Worm (Caenorhabditis elegans) whole organism, mixed stage, embryonic: ENCODE results near the gene cho-1.

Experiments
- bed-3 ChIP-seq: fragments of 200-800 bp; sonication (Bioruptor generic); optimal IDR thresholded peaks from 3 replicates; lab custom pipeline; 2018; ENCODE audit warnings: mild to moderate bottlenecking, missing genetic modification characterization, moderate library complexity, missing compliant biosample characterization
- blmp-1 ChIP-seq: fragments of 150-350 bp; optimal IDR thresholded peaks from 2 replicates; lab custom pipeline; 2014; ENCODE audit warnings: missing biosample characterization, missing genetic modification characterization
- ceh-43 ChIP-seq: fragments of 200-800 bp; sonication (Bioruptor generic); optimal IDR thresholded peaks from 2 replicates; lab custom pipeline; 2018; ENCODE audit warnings: mild to moderate bottlenecking, missing genetic modification characterization, moderate library complexity, missing compliant biosample characterization
- ceh-83 ChIP-seq: fragments of 200-800 bp; sonication (Bioruptor generic); optimal IDR thresholded peaks from 2 replicates; lab custom pipeline; 2018; ENCODE audit warnings: mild to moderate bottlenecking, missing genetic modification characterization, missing compliant biosample characterization
- ces-1 ChIP-seq: fragments of 150-350 bp; optimal IDR thresholded peaks from 2 replicates; lab custom pipeline; 2014; ENCODE audit warnings: missing biosample characterization, missing genetic modification reagents, missing genetic modification characterization
- cnd-1 ChIP-seq: fragments of 200-800 bp; sonication (Bioruptor generic); optimal IDR thresholded peaks from 2 replicates; lab custom pipeline; 2018; ENCODE audit warnings: mild to moderate bottlenecking, missing genetic modification characterization, missing compliant biosample characterization
- drap-1 ChIP-seq: fragments of 200-800 bp; sonication (Bioruptor generic); optimal IDR thresholded peaks from 3 replicates; lab custom pipeline; 2018; ENCODE audit warnings: mild to moderate bottlenecking, missing genetic modification characterization, missing compliant biosample characterization
- elt-1 ChIP-seq: sonication (generic microtip); optimal IDR thresholded peaks from 2 replicates; lab custom pipeline; 2017; ENCODE audit warnings: missing genetic modification characterization, mild to moderate bottlenecking, missing compliant biosample characterization, antibody characterized with exemption, moderate library complexity, borderline replicate concordance; ENCODE audit not compliant: insufficient read depth
- elt-3 ChIP-seq: fragments of 150-350 bp; optimal IDR thresholded peaks from 2 replicates; lab custom pipeline; 2014; ENCODE audit warnings: missing biosample characterization, missing genetic modification characterization
- flh-1 ChIP-seq: fragments of 200-800 bp; sonication (Bioruptor generic); optimal IDR thresholded peaks from 2 replicates; lab custom pipeline; 2018; ENCODE audit warnings: mild to moderate bottlenecking, missing genetic modification characterization, moderate library complexity, missing compliant biosample characterization
- ham-2 ChIP-seq: fragments of 200-800 bp; sonication (Bioruptor generic); optimal IDR thresholded peaks from 2 replicates; lab custom pipeline; 2018; ENCODE audit warnings: mild to moderate bottlenecking, missing genetic modification characterization, missing compliant biosample characterization
- hlh-1 ChIP-seq: fragments of 150-350 bp; optimal IDR thresholded peaks from 2 replicates; lab custom pipeline; 2014; ENCODE audit warnings: missing biosample characterization, missing genetic modification reagents, missing genetic modification characterization
- lin-13 ChIP-seq: fragments of 150-350 bp; optimal IDR thresholded peaks from 2 replicates; lab custom pipeline; 2014; ENCODE audit warnings: missing biosample characterization, missing genetic modification characterization
- lin-32 ChIP-seq: fragments of 200-800 bp; sonication (Bioruptor generic); optimal IDR thresholded peaks from 2 replicates; lab custom pipeline; 2018; ENCODE audit warnings: mild to moderate bottlenecking, missing genetic modification characterization, missing compliant biosample characterization
- lsy-2 ChIP-seq: fragments of 150-350 bp; optimal IDR thresholded peaks from 2 replicates; lab custom pipeline; 2014; ENCODE audit warnings: missing biosample characterization, missing genetic modification characterization
- mab-5 ChIP-seq: fragments of 150-350 bp; optimal IDR thresholded peaks from 2 replicates; lab custom pipeline; 2014; ENCODE audit warnings: missing biosample characterization, missing genetic modification characterization
- mep-1 ChIP-seq: fragments of 150-350 bp; optimal IDR thresholded peaks from 2 replicates; lab custom pipeline; 2017; ENCODE audit warnings: missing biosample characterization, missing genetic modification reagents, missing genetic modification characterization, inconsistent platforms
- mls-2 ChIP-seq: sonication (generic microtip); optimal IDR thresholded peaks from 2 replicates; lab custom pipeline; 2016; ENCODE audit warnings: mild to moderate bottlenecking, missing genetic modification characterization, moderate library complexity, missing compliant biosample characterization
- nhr-12 ChIP-seq: fragments of 150-350 bp; optimal IDR thresholded peaks from 2 replicates; lab custom pipeline; 2014; ENCODE audit warnings: missing biosample characterization, missing genetic modification characterization
- nhr-2 ChIP-seq: fragments of 150-350 bp; optimal IDR thresholded peaks from 2 replicates; lab custom pipeline; 2014; ENCODE audit warnings: missing biosample characterization, missing genetic modification characterization
- nhr-237 ChIP-seq: fragments of 150-350 bp; optimal IDR thresholded peaks from 2 replicates; lab custom pipeline; 2014; ENCODE audit warnings: missing biosample characterization, missing genetic modification characterization
- nhr-76 ChIP-seq: sonication (generic microtip); optimal IDR thresholded peaks from 2 replicates; lab custom pipeline; 2017; ENCODE audit warnings: missing biosample characterization, missing genetic modification characterization
- snpc-4 ChIP-seq: fragments of 150-350 bp; optimal IDR thresholded peaks from 2 replicates; lab custom pipeline; 2014; ENCODE audit warnings: missing biosample characterization, missing genetic modification characterization
- sptf-1 ChIP-seq: sonication (generic microtip); optimal IDR thresholded peaks from 2 replicates; lab custom pipeline; 2017; ENCODE audit warnings: mild to moderate bottlenecking, missing genetic modification characterization, moderate library complexity, missing compliant biosample characterization
- tbx-8 ChIP-seq: fragments of 200-800 bp; sonication (Bioruptor generic); optimal IDR thresholded peaks from 2 replicates; lab custom pipeline; 2018; ENCODE audit warnings: mild to moderate bottlenecking, missing genetic modification characterization, moderate library complexity, missing compliant biosample characterization
- unc-120 ChIP-seq: sonication (generic microtip); optimal IDR thresholded peaks from 2 replicates; lab custom pipeline; 2017; ENCODE audit warnings: missing genetic modification characterization, missing compliant biosample characterization; ENCODE audit not compliant: poor library complexity, severe bottlenecking
- unc-39 ChIP-seq: fragments of 150-350 bp; optimal IDR thresholded peaks from 2 replicates; lab custom pipeline; 2014; ENCODE audit warnings: missing biosample characterization, missing genetic modification characterization
- unc-62 ChIP-seq: fragments of 150-350 bp; optimal IDR thresholded peaks from 2 replicates; lab custom pipeline; 2014; ENCODE audit warnings: missing biosample characterization, missing genetic modification reagents, missing genetic modification characterization
- zip-8 ChIP-seq: fragments of 150-350 bp; optimal IDR thresholded peaks from 2 replicates; lab custom pipeline; 2014; ENCODE audit warnings: missing biosample characterization, missing genetic modification characterization
- ztf-11 ChIP-seq: fragments of 150-350 bp; optimal IDR thresholded peaks from 2 replicates; lab custom pipeline; 2014; ENCODE audit warnings: missing biosample characterization, missing genetic modification characterization

cho-1 gene

ce11 chrIV:13250243-13250642 lies 35.9 kb upstream of the cho-1 start:
- TF ChIP-seq nhr-76 (tag; lab: Kevin White, UChicago) (no peak), cnd-1 (no peak), mep-1 (tag; lab: Kevin White, UChicago) (no peak), blmp-1 (tag; lab: Kevin White, UChicago) (no peak), hlh-1 (tag; lab: Kevin White, UChicago) (no peak), nhr-237 (tag; lab: Kevin White, UChicago) (no peak), ztf-11 (tag; lab: Kevin White, UChicago) (no peak), lin-13 (tag; lab: Kevin White, UChicago) (no peak), flh-1 (GFP tag; lab: Kevin White, UChicago) (no peak), elt-1 (tag; lab: Kevin White, UChicago) (no peak), nhr-12 (tag; lab: Kevin White, UChicago) (no peak), ham-2 (GFP tag; lab: Kevin White, UChicago) (no peak), ces-1 (GFP tag; lab: Kevin White, UChicago) (no peak), bed-3 (no peak), lsy-2 (tag; lab: Kevin White, UChicago) (no peak)

DNA sequence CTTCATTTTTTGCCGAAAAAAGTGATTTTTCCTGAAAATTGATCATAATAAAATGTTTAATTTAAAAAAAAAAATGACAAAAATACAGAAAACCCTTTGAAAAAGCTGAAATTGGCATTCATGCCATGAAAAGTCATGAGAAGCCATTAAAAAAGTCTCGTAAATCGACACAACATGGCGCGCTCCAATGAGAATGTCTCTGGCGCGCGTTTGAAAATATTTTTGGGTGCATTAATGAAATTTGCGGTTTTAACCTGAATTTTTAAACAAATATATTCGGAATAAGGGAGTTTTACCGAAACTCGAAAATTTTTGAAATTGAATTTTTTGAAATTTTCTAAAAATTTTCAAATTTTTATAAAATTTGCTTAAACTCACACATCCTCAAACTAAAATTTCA lies 33.4 kb upstream of the cho-1 start:
- TF ChIP-seq lin-32 (GFP tag; lab: Kevin White, UChicago), result no peak
- no peak for TF ChIP-seq ceh-83 (GFP tag; lab: Kevin White, UChicago)
- TF ChIP-seq ham-2 (GFP tag; lab: Kevin White, UChicago), result no peak
- no peak for TF ChIP-seq ceh-43 (GFP tag; lab: Kevin White, UChicago)
- TF ChIP-seq unc-39 (tag; lab: Kevin White, UChicago), result no peak

ce11 chrIV:13246961-13247360 lies 32.6 kb upstream of the cho-1 start, which contains the start of gene JC8.7:
JC8.7 (plus strand) TSS chrIV:13247261.
- TF ChIP-seq nhr-237 (tag; lab: Kevin White, UChicago) (no peak), flh-1 (GFP tag; lab: Kevin White, UChicago) (no peak), ztf-11 (tag; lab: Kevin White, UChicago) (no peak), nhr-12 (tag; lab: Kevin White, UChicago) (no peak), drap-1 (no peak), elt-3 (tag; lab: Kevin White, UChicago) (no peak), blmp-1 (tag; lab: Kevin White, UChicago) (no peak), tbx-8 (no peak), bed-3 (no peak), ham-2 (GFP tag; lab: Kevin White, UChicago) (no peak), snpc-4 (tag; lab: Kevin White, UChicago) (no peak), nhr-76 (tag; lab: Kevin White, UChicago) (no peak)
- TF ChIP-seq, all 35 proteins: peak for 0

DNA sequence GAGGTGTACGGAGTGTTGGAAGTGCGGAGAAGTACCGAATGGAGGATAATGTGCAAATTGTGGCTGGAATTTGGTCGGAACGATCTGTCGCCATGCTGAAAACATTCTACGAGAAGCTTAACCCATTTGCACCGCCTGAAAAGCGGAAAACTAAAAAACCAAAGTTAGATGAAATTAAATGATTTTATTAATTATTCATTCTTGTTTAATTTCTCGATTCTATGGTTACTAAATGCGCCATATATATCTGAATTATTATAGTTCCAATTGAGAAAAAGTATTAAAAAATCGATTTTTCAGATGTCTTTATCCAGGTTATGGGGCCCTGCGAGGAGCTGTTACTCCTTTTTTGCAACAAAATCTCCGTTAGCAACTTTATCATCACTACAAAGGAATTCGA lies 29.7 kb upstream of the cho-1 start, which contains the start of gene cox-11:
Gene cox-11 (plus strand): TSS at position 301 of the 400 bp plus-strand sequence.
- TF ChIP-seq zip-8 (tag; lab: Kevin White, UChicago), result no peak
- TF ChIP-seq lin-32 (GFP tag; lab: Kevin White, UChicago), result no peak
- no peak for TF ChIP-seq unc-120
- no peak for TF ChIP-seq sptf-1 (tag; lab: Kevin White, UChicago)
- TF ChIP-seq flh-1 (GFP tag; lab: Kevin White, UChicago), result no peak
- no peak for TF ChIP-seq ces-1 (GFP tag; lab: Kevin White, UChicago)
- TF ChIP-seq elt-3 (tag; lab: Kevin White, UChicago), result no peak
- no peak for TF ChIP-seq mls-2 (tag; lab: Kevin White, UChicago)
- no peak for TF ChIP-seq ceh-43 (GFP tag; lab: Kevin White, UChicago)
- TF ChIP-seq ztf-11 (tag; lab: Kevin White, UChicago), result no peak
- no peak for TF ChIP-seq unc-39 (tag; lab: Kevin White, UChicago)
- TF ChIP-seq blmp-1 (tag; lab: Kevin White, UChicago), result no peak
- no peak for TF ChIP-seq tbx-8
- TF ChIP-seq mab-5 (tag; lab: Kevin White, UChicago), result no peak
- no peak for TF ChIP-seq nhr-76 (tag; lab: Kevin White, UChicago)
- TF ChIP-seq nhr-2 (tag; lab: Kevin White, UChicago), result no peak
- TF ChIP-seq lin-13 (tag; lab: Kevin White, UChicago), result no peak
- TF ChIP-seq snpc-4 (tag; lab: Kevin White, UChicago), result no peak
- TF ChIP-seq, all 35 proteins: peak for 0

DNA sequence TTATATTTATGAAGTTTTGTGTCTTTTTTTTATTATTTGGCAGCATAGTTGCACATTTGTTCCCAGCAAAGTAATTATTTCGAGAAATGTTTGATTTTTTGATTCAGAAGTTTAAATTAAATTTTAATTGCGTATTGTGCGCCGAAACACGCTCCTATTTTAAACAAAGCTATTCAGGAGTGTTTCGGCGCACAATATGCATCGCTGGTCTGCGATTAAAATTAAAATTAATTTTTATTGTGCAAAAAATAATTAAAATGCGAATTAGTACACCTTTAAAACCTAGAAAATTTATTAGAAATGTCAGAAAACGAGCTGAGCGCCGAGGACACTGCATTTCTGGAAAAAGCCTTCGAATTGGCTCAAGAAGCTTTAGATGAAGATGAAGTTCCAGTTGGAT lies 29.0 kb upstream of the cho-1 start, which contains the start of gene JC8.4:
Gene JC8.4 (plus strand): TSS at position 301 of the 400 bp plus-strand sequence.
- no peak for TF ChIP-seq nhr-2 (tag; lab: Kevin White, UChicago)
- TF ChIP-seq drap-1, result no peak
- TF ChIP-seq nhr-12 (tag; lab: Kevin White, UChicago), result no peak
- TF ChIP-seq blmp-1 (tag; lab: Kevin White, UChicago), result no peak
- TF ChIP-seq ceh-43 (GFP tag; lab: Kevin White, UChicago), result no peak
- TF ChIP-seq ztf-11 (tag; lab: Kevin White, UChicago), result no peak
- TF ChIP-seq mls-2 (tag; lab: Kevin White, UChicago), result no peak
- no peak for TF ChIP-seq mab-5 (tag; lab: Kevin White, UChicago)
- TF ChIP-seq unc-62 (GFP tag; lab: Kevin White, UChicago), result no peak
